Worm (Caenorhabditis elegans): ENCODE measurements around the gene eri-12.
A peak's percentile ranks its signal among the peaks of the same experiment; 100 is the strongest.
"Not testable (repeated sequence)": the region's sequence is repeated elsewhere in the genome, so short reads cannot be mapped to it uniquely, and the experiment has no call there.

- not testable (repeated sequence) for TF ChIP-seq hmg-4 (GFP tag; optimal IDR thresholded peaks at IDR 0.05); ceh-13 (GFP tag; optimal IDR thresholded peaks at IDR 0.05); scrt-1 (GFP tag; IDR thresholded peaks at IDR 0.05); ceh-36 (tag; optimal IDR thresholded peaks at IDR 0.05); tbx-37 (GFP tag; conservative IDR thresholded peaks at IDR 0.05); ets-7 (tag; optimal IDR thresholded peaks at IDR 0.05); B0310.2 (tag; optimal IDR thresholded peaks at IDR 0.05); ama-1 (optimal IDR thresholded peaks at IDR 0.05)
- TF ChIP-seq flt-1 (GFP tag; IDR thresholded peaks at IDR 0.05) = peak; percentile 29; the same call in 1 of the 2 replicates
These were observed 819 bp upstream of the eri-12 start for ce11 chrIV:12155819-12156218.
